Fruit fly (Drosophila melanogaster) whole organism, adult: ENCODE data around the gene CG3587.
A peak's percentile ranks its signal among the peaks of the same experiment; 100 is the strongest.

Experiments
- CG11617 ChIP-seq: fragments of 200-800 bp; sonication (Bioruptor generic); optimal IDR thresholded peaks from 2 replicates; lab custom pipeline; 2017; ENCODE audit warnings: mild to moderate bottlenecking, missing biosample characterization, missing genetic modification reagents, missing genetic modification characterization
- CG12768 ChIP-seq: fragments of 200-800 bp; sonication (Bioruptor generic); optimal IDR thresholded peaks from 2 replicates; lab custom pipeline; 2017; ENCODE audit warnings: missing biosample characterization, missing genetic modification characterization, mild to moderate bottlenecking, moderate library complexity, missing genetic modification reagents
- CG14711 ChIP-seq: fragments of 200-800 bp; sonication (Bioruptor generic); optimal IDR thresholded peaks from 2 replicates; lab custom pipeline; 2018; ENCODE audit warnings: missing biosample characterization, mild to moderate bottlenecking, missing genetic modification characterization, moderate library complexity
- CG1620 ChIP-seq: fragments of 200-800 bp; sonication (Bioruptor generic); optimal IDR thresholded peaks from 2 replicates; lab custom pipeline; 2016; ENCODE audit warnings: missing biosample characterization, missing genetic modification characterization
- CG33017 ChIP-seq: fragments of 200-800 bp; sonication (Bioruptor generic); optimal IDR thresholded peaks from 2 replicates; lab custom pipeline; 2018; ENCODE audit warnings: missing biosample characterization, mild to moderate bottlenecking, missing genetic modification characterization, moderate library complexity
- CG5204 ChIP-seq: fragments of 200-800 bp; sonication (Bioruptor generic); optimal IDR thresholded peaks from 2 replicates; lab custom pipeline; 2016; ENCODE audit warnings: missing biosample characterization, missing genetic modification characterization
- CG7045 ChIP-seq: fragments of 200-800 bp; sonication (Bioruptor generic); optimal IDR thresholded peaks from 2 replicates; lab custom pipeline; 2017; ENCODE audit warnings: missing biosample characterization, mild to moderate bottlenecking, missing genetic modification characterization
- CG7101 ChIP-seq: fragments of 200-800 bp; sonication (Bioruptor generic); optimal IDR thresholded peaks from 2 replicates; lab custom pipeline; 2018; ENCODE audit warnings: missing biosample characterization, mild to moderate bottlenecking, missing genetic modification characterization, moderate library complexity
- Clk ChIP-seq: fragments of 200-800 bp; sonication (Bioruptor generic); optimal IDR thresholded peaks from 2 replicates; lab custom pipeline; 2017; ENCODE audit warnings: missing biosample characterization, missing genetic modification characterization
- Crg-1 ChIP-seq: fragments of 200-800 bp; sonication (Bioruptor generic); optimal IDR thresholded peaks from 2 replicates; lab custom pipeline; 2016; ENCODE audit warnings: missing biosample characterization, missing genetic modification characterization
- Hr96 ChIP-seq: fragments of 200-800 bp; sonication (Bioruptor generic); optimal IDR thresholded peaks from 2 replicates; lab custom pipeline; 2016; ENCODE audit warnings: missing biosample characterization, missing genetic modification characterization
- Mnt ChIP-seq: fragments of 200-800 bp; sonication (Bioruptor generic); optimal IDR thresholded peaks from 2 replicates; lab custom pipeline; 2016; ENCODE audit warnings: missing biosample characterization, mild to moderate bottlenecking, missing genetic modification characterization
- bab1 ChIP-seq: fragments of 200-800 bp; sonication (Bioruptor generic); optimal IDR thresholded peaks from 3 replicates; lab custom pipeline; 2019; ENCODE audit warnings: missing biosample characterization, mild to moderate bottlenecking, missing genetic modification characterization, moderate library complexity
- cic ChIP-seq: fragments of 200-800 bp; sonication (Bioruptor generic); optimal IDR thresholded peaks from 2 replicates; lab custom pipeline; 2017; ENCODE audit warnings: missing biosample characterization, mild to moderate bottlenecking, missing genetic modification characterization, moderate library complexity
- cnc ChIP-seq, 2 experiments: fragments of >200 bp; optimal IDR thresholded peaks; 2 replicates each; lab custom pipeline; 2017
- kay ChIP-seq: fragments of 200-800 bp; sonication (Bioruptor generic); peaks from one replicate; lab custom pipeline; 2016; ENCODE audit warnings: missing biosample characterization, missing genetic modification characterization, borderline replicate concordance
- ovo ChIP-seq: fragments of 200-800 bp; sonication (Bioruptor generic); optimal IDR thresholded peaks from 2 replicates; lab custom pipeline; 2016; ENCODE audit warnings: missing biosample characterization, missing genetic modification characterization
- pad ChIP-seq: fragments of 200-800 bp; sonication (Bioruptor generic); optimal IDR thresholded peaks from 3 replicates; lab custom pipeline; 2017; ENCODE audit warnings: missing biosample characterization, missing genetic modification characterization, mild to moderate bottlenecking, moderate library complexity, missing genetic modification reagents
- tj ChIP-seq: fragments of 200-800 bp; sonication (Bioruptor generic); optimal IDR thresholded peaks from 3 replicates; lab custom pipeline; 2017; ENCODE audit warnings: missing biosample characterization, mild to moderate bottlenecking, missing genetic modification characterization, moderate library complexity
- toe ChIP-seq: fragments of 200-800 bp; sonication (Bioruptor generic); optimal IDR thresholded peaks from 2 replicates; lab custom pipeline; 2016; ENCODE audit warnings: missing biosample characterization, missing genetic modification characterization

Gene CG3587

DNA sequence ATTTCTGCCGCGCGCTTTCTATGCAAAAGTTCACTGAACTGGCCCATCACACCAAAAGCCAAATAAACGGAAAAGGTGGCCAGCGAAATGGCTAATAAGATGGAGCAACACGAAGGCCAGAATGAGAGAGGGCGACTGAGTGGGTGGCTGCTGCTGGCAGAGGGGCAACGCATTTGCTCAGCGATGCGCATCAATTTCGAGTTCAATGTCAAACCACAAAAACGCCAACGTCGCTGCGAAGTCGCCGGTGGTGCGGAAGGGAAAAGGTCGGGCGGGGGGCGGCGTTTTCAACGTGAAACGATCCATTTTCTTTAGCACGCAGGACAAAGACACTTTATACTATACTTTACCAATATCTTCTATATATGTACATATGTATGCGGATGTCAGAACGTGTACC, 9.5 kb downstream of the CG3587 start:
- TF ChIP-seq CG5204 (no peak), CG7101 (tag; lab: Kevin White, UChicago) (no peak), cic (no peak), bab1 (no peak), pad (GFP tag; lab: Kevin White, UChicago) (no peak)

DNA sequence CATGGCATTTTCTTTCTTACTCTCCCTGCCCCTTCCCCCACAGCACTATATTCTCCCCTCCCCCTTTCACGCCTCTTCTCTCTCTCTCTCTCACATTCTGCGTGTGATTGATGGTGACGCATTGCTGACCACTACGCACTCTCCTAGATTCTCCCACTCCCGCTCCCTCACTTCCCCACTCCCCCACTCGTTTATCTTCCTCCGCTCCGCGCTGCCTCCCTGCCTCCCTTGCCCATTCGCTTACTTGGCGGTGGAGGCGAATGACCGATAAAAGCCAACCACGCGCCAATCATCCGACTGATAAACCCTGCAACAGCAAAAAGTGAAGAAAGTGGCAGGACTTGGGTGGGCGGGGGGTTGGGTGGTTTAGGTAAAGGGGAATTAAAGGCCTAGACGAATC, 10.2 kb downstream of the CG3587 start:
- no peak for TF ChIP-seq cnc (optimal IDR thresholded peaks at IDR 0.05; lab: Kevin White, UChicago)
- no peak for TF ChIP-seq CG11617
- TF ChIP-seq CG5204, result no peak
- no peak for TF ChIP-seq CG7101 (tag; lab: Kevin White, UChicago)

DNA sequence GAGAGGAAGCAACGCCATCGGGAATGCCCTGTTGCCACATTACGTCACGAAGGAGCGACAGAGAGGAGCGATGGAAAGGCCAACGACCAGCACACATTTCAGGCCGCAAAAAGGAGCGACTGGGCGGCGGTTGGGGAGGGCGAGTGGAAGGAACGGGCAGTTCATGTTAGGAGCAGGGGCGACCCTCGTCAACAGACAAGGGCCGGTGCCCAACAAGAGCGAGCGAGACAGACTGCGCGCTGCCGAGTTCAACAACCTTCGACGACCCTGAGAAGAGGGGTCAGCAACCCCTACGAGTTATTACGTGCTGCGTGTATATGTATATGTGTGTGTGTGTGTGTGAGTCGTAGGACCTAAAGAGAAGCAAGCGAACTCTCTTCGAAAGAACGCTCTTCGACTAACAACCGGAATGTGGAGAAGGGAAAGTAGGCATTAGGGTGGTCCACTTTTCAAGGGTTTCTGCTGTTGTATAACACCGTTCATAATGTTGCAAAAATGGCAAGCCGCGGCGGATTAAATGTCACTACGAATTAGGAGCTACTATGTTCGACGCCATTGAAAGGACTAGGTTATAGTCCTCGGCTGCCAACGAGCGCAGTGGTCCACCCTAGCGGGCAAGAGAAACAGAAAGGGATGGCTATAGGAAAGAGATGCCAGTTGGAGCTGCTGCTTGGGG, 11.4 kb downstream of the CG3587 start:
- TF ChIP-seq Clk (peak; percentile 43), ovo (GFP tag; lab: Kevin White, UChicago) (no peak), toe (GFP tag; lab: Kevin White, UChicago) (peak; percentile 50), cnc (optimal IDR thresholded peaks at IDR 0.05; lab: Kevin White, UChicago) (no peak), cic (no peak), Crg-1 (GFP tag; lab: Kevin White, UChicago) (no peak), bab1 (peak; percentile 91), tj (GFP tag; lab: Kevin White, UChicago) (peak; percentile 36), CG5204 (peak; percentile 66), Hr96 (GFP tag; lab: Kevin White, UChicago) (peak; percentile 85), Mnt (GFP tag; lab: Kevin White, UChicago) (peak; percentile 46), CG1620 (GFP tag; lab: Kevin White, UChicago) (peak; percentile 26), CG7045 (GFP tag; lab: Kevin White, UChicago) (peak; percentile 70), CG11617 (peak; percentile 62), CG14711 (tag; lab: Kevin White, UChicago) (peak; percentile 83), pad (GFP tag; lab: Kevin White, UChicago) (peak; percentile 59), CG7101 (tag; lab: Kevin White, UChicago) (peak; percentile 85), CG12768 (GFP tag; lab: Kevin White, UChicago) (peak; percentile 74), kay (GFP tag; lab: Kevin White, UChicago) (no peak), CG33017 (tag; lab: Kevin White, UChicago) (peak; percentile 65)

DNA sequence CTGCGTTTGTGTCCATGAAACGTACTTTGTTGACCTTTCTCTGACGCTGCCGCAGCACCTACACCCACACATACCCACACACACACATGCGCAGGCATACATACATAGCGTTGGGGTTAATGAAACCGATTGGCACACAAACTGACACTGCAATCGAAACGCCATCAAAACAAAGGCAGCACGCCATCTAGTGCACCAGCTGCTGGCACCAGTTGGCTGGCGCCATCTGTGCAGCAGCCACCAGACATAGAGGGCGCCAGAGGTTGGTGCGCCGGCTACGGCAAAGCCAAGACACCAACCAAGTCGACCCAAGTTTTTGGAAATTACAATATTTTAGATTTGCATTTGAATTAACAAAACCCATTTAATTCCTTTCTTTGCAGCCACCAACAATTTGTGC, 12.8 kb downstream of the CG3587 start:
- TF ChIP-seq CG1620 (GFP tag; lab: Kevin White, UChicago), result peak; percentile 83
- TF ChIP-seq kay (GFP tag; lab: Kevin White, UChicago), result no peak
- peak; percentile 10 for TF ChIP-seq tj (GFP tag; lab: Kevin White, UChicago)
- no peak for TF ChIP-seq CG5204
- TF ChIP-seq toe (GFP tag; lab: Kevin White, UChicago), result no peak
- no peak for TF ChIP-seq cnc (optimal IDR thresholded peaks at IDR 0.05; lab: Kevin White, UChicago)
- no peak for TF ChIP-seq cic
- TF ChIP-seq CG11617, result no peak
- TF ChIP-seq pad (GFP tag; lab: Kevin White, UChicago), result peak; percentile 52
- peak; percentile 36 for TF ChIP-seq CG7101 (tag; lab: Kevin White, UChicago)
- peak; percentile 50 for TF ChIP-seq bab1
- no peak for TF ChIP-seq Clk
- no peak for TF ChIP-seq CG7045 (GFP tag; lab: Kevin White, UChicago)
- no peak for TF ChIP-seq Mnt (GFP tag; lab: Kevin White, UChicago)
- TF ChIP-seq CG14711 (tag; lab: Kevin White, UChicago), result no peak
- no peak for TF ChIP-seq CG12768 (GFP tag; lab: Kevin White, UChicago)
- TF ChIP-seq Crg-1 (GFP tag; lab: Kevin White, UChicago), result peak; percentile 10
- peak; percentile 47 for TF ChIP-seq ovo (GFP tag; lab: Kevin White, UChicago)
- TF ChIP-seq Hr96 (GFP tag; lab: Kevin White, UChicago), result peak; percentile 61
- TF ChIP-seq CG33017 (tag; lab: Kevin White, UChicago), result no peak

DNA sequence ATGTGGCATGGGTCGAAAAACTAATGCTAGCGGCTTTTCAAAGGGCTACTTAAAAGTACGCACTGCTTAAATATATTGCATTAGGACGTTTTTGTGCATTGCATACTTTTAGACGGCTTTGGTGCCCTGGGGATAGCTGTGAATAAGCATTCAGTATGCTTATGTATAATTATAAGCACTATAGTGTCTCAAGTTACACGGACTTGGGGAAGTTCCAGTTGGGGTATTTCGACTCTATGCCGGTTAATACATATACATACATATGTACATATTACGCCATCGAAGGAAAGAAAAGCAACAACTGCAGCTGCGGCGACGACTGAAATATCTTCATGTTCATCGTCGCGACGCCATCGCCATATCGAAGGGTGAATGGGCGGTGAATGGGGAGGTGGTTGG, 23.1 kb downstream of the CG3587 start:
- no peak for TF ChIP-seq Clk
- no peak for TF ChIP-seq Mnt (GFP tag; lab: Kevin White, UChicago)
- TF ChIP-seq CG14711 (tag; lab: Kevin White, UChicago), result no peak
- TF ChIP-seq CG7045 (GFP tag; lab: Kevin White, UChicago), result no peak
- TF ChIP-seq ovo (GFP tag; lab: Kevin White, UChicago), result no peak
- TF ChIP-seq cic, result no peak
- TF ChIP-seq tj (GFP tag; lab: Kevin White, UChicago), result no peak
- TF ChIP-seq CG5204, result no peak
- no peak for TF ChIP-seq CG33017 (tag; lab: Kevin White, UChicago)
- TF ChIP-seq CG11617, result no peak
- TF ChIP-seq pad (GFP tag; lab: Kevin White, UChicago), result no peak
- TF ChIP-seq toe (GFP tag; lab: Kevin White, UChicago), result no peak
- no peak for TF ChIP-seq Hr96 (GFP tag; lab: Kevin White, UChicago)
- TF ChIP-seq Crg-1 (GFP tag; lab: Kevin White, UChicago), result no peak
- TF ChIP-seq CG7101 (tag; lab: Kevin White, UChicago), result no peak
- no peak for TF ChIP-seq cnc (optimal IDR thresholded peaks at IDR 0.05; lab: Kevin White, UChicago)
- no peak for TF ChIP-seq kay (GFP tag; lab: Kevin White, UChicago)

DNA sequence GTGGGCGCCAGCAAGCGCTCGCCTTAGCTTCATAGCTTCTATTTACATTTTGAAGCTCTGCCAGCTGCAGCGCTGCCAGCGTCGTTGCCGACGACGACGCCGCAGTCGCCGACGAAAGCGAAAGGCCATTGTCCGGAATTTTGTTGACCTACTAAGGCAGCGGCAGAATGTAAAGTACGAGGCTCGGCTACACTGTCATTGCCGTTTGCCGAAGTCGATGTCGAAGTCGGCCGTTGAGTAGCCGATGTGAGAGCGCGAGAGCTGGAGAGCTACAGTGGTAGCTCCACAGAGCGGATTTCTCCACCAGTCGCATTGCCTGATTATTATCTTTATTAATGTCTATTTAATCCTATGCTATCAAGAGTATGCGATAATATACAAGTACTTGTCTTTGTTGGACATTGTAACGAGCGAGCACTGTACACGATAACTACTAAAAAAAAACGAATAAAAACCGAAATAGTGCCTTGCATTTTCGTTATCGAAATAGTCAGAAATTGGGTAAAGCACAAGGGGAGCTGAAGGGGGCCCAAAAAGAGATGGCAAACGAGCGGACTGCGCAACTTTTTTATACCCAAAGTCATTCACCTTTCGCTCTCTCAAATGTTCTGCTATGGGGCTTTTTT, 23.6 kb downstream of the CG3587 start:
- TF ChIP-seq kay (GFP tag; lab: Kevin White, UChicago) (no peak), Clk (peak; percentile 68), CG11617 (peak; percentile 86), tj (GFP tag; lab: Kevin White, UChicago) (peak; percentile 91), bab1 (peak; percentile 94), CG7045 (GFP tag; lab: Kevin White, UChicago) (peak; percentile 80), CG1620 (GFP tag; lab: Kevin White, UChicago) (peak; percentile 90), Mnt (GFP tag; lab: Kevin White, UChicago) (peak; percentile 86), Crg-1 (GFP tag; lab: Kevin White, UChicago) (peak; percentile 82), cic (peak; percentile 18), Hr96 (GFP tag; lab: Kevin White, UChicago) (peak; percentile 95), CG33017 (tag; lab: Kevin White, UChicago) (peak; percentile 86), CG7101 (tag; lab: Kevin White, UChicago) (peak; percentile 93), CG14711 (tag; lab: Kevin White, UChicago) (peak; percentile 88), cnc (optimal IDR thresholded peaks at IDR 0.05; lab: Kevin White, UChicago) (no peak), CG12768 (GFP tag; lab: Kevin White, UChicago) (peak; percentile 91), ovo (GFP tag; lab: Kevin White, UChicago) (peak; percentile 55), pad (GFP tag; lab: Kevin White, UChicago) (peak; percentile 85), CG5204 (peak; percentile 77), toe (GFP tag; lab: Kevin White, UChicago) (peak; percentile 81)
